Worm (Caenorhabditis elegans) whole organism, late embryonic: ENCODE measurements around the gene F01F1.15.
A peak's percentile ranks its signal among the peaks of the same experiment; 100 is the strongest.

Source experiments
- C08G9.2 ChIP-seq: sonication (generic microtip); optimal IDR thresholded peaks from 2 replicates; lab custom pipeline; 2016; ENCODE audit warnings: mild to moderate bottlenecking, missing genetic modification characterization, moderate library complexity, missing compliant biosample characterization
- C38D4.7 ChIP-seq: fragments of 200-800 bp; sonication (Bioruptor generic); optimal IDR thresholded peaks from 2 replicates; lab custom pipeline; 2018; ENCODE audit warnings: mild to moderate bottlenecking, missing genetic modification characterization, moderate library complexity, missing compliant biosample characterization
- Y22D7AL.16 ChIP-seq: sonication (generic microtip); optimal IDR thresholded peaks from 2 replicates; lab custom pipeline; 2016; ENCODE audit warnings: missing genetic modification characterization, missing compliant biosample characterization
- ahr-1 ChIP-seq: sonication (generic microtip); optimal IDR thresholded peaks from 2 replicates; lab custom pipeline; 2016; ENCODE audit warnings: missing genetic modification characterization, missing compliant biosample characterization
- ceh-14 ChIP-seq: sonication (generic microtip); optimal IDR thresholded peaks from 2 replicates; lab custom pipeline; 2016; ENCODE audit warnings: missing genotype, missing genetic modification characterization, missing compliant biosample characterization
- ceh-18 ChIP-seq: sonication (generic microtip); optimal IDR thresholded peaks from 2 replicates; lab custom pipeline; 2016; ENCODE audit warnings: missing genetic modification characterization, missing compliant biosample characterization
- ceh-19 ChIP-seq: fragments of 200-800 bp; sonication (Bioruptor generic); optimal IDR thresholded peaks from 2 replicates; lab custom pipeline; 2018; ENCODE audit warnings: mild to moderate bottlenecking, missing genetic modification characterization, missing compliant biosample characterization
- ceh-22 ChIP-seq: sonication (generic microtip); optimal IDR thresholded peaks from 2 replicates; lab custom pipeline; 2017; ENCODE audit warnings: missing biosample characterization, missing genetic modification characterization
- ceh-24 ChIP-seq: sonication (generic microtip); optimal IDR thresholded peaks from 2 replicates; lab custom pipeline; 2016; ENCODE audit warnings: mild to moderate bottlenecking, missing genetic modification characterization, missing compliant biosample characterization
- ceh-31 ChIP-seq: sonication (generic microtip); optimal IDR thresholded peaks from 2 replicates; lab custom pipeline; 2016; ENCODE audit warnings: missing genetic modification characterization, missing compliant biosample characterization
- ceh-48 ChIP-seq: sonication (generic microtip); optimal IDR thresholded peaks from 2 replicates; lab custom pipeline; 2016; ENCODE audit warnings: missing genetic modification characterization, inconsistent platforms, missing compliant biosample characterization
- ceh-6 ChIP-seq: fragments of 200-800 bp; sonication (Bioruptor generic); optimal IDR thresholded peaks from 2 replicates; lab custom pipeline; 2018; ENCODE audit warnings: mild to moderate bottlenecking, missing genetic modification characterization, missing compliant biosample characterization
- ceh-9 ChIP-seq: sonication (generic microtip); optimal IDR thresholded peaks from 2 replicates; lab custom pipeline; 2016; ENCODE audit warnings: mild to moderate bottlenecking, missing genetic modification characterization, inconsistent platforms, missing compliant biosample characterization
- dmd-4 ChIP-seq: sonication (generic microtip); optimal IDR thresholded peaks from 2 replicates; lab custom pipeline; 2016; ENCODE audit warnings: borderline replicate concordance, missing genetic modification characterization, missing compliant biosample characterization
- dve-1 ChIP-seq: sonication (generic microtip); optimal IDR thresholded peaks from 2 replicates; lab custom pipeline; 2017; ENCODE audit warnings: antibody characterized with exemption, mild to moderate bottlenecking, missing genetic modification characterization, missing compliant biosample characterization
- elt-2 ChIP-seq: sonication (generic microtip); optimal IDR thresholded peaks from 2 replicates; lab custom pipeline; 2016; ENCODE audit warnings: missing genetic modification reagents, missing genetic modification characterization, missing compliant biosample characterization
- elt-4 ChIP-seq: sonication (generic microtip); optimal IDR thresholded peaks from 2 replicates; lab custom pipeline; 2016; ENCODE audit warnings: missing genetic modification characterization, missing compliant biosample characterization
- ets-4 ChIP-seq: sonication (generic microtip); optimal IDR thresholded peaks from 2 replicates; lab custom pipeline; 2016; ENCODE audit warnings: missing genetic modification characterization, missing compliant biosample characterization
- eyg-1 ChIP-seq: sonication (generic microtip); optimal IDR thresholded peaks from 2 replicates; lab custom pipeline; 2016; ENCODE audit warnings: missing genotype, missing genetic modification characterization, missing compliant biosample characterization
- fax-1 ChIP-seq: sonication (generic microtip); optimal IDR thresholded peaks from 2 replicates; lab custom pipeline; 2016; ENCODE audit warnings: missing genotype, missing genetic modification characterization, missing compliant biosample characterization
- fkh-10 ChIP-seq: fragments of 150-350 bp; optimal IDR thresholded peaks from 2 replicates; lab custom pipeline; 2014; ENCODE audit warnings: missing biosample characterization, missing genetic modification reagents, missing genetic modification characterization
- fkh-6 ChIP-seq: sonication (generic microtip); optimal IDR thresholded peaks from 2 replicates; lab custom pipeline; 2016; ENCODE audit warnings: missing genetic modification characterization, missing compliant biosample characterization
- gmeb-2 ChIP-seq: sonication (generic microtip); optimal IDR thresholded peaks from 2 replicates; lab custom pipeline; 2016; ENCODE audit warnings: missing genetic modification characterization, inconsistent platforms, missing compliant biosample characterization
- hlh-30 ChIP-seq: sonication (generic microtip); optimal IDR thresholded peaks from 2 replicates; lab custom pipeline; 2017; ENCODE audit warnings: antibody characterized with exemption, missing genetic modification characterization, missing compliant biosample characterization; ENCODE audit not compliant: insufficient read depth
- hlh-8 ChIP-seq: sonication (generic microtip); optimal IDR thresholded peaks from 2 replicates; lab custom pipeline; 2016; ENCODE audit warnings: missing genotype, missing genetic modification characterization, missing compliant biosample characterization
- lim-6 ChIP-seq: sonication (generic microtip); optimal IDR thresholded peaks from 2 replicates; lab custom pipeline; 2016; ENCODE audit warnings: missing genetic modification characterization, missing compliant biosample characterization
- madf-2 ChIP-seq: sonication (generic microtip); optimal IDR thresholded peaks from 2 replicates; lab custom pipeline; 2017; ENCODE audit warnings: missing genetic modification characterization, missing compliant biosample characterization
- nfya-1 ChIP-seq: sonication (generic microtip); optimal IDR thresholded peaks from 2 replicates; lab custom pipeline; 2017; ENCODE audit warnings: missing genetic modification characterization, mild to moderate bottlenecking, missing compliant biosample characterization, antibody characterized with exemption, moderate library complexity
- nhr-232 ChIP-seq: sonication (generic microtip); optimal IDR thresholded peaks from 2 replicates; lab custom pipeline; 2016; ENCODE audit warnings: missing genetic modification characterization, missing compliant biosample characterization
- npax-4 ChIP-seq: sonication (generic microtip); optimal IDR thresholded peaks from 2 replicates; lab custom pipeline; 2016; ENCODE audit warnings: missing genetic modification characterization, missing compliant biosample characterization
- pat-9 ChIP-seq: fragments of 200-800 bp; sonication (Bioruptor generic); optimal IDR thresholded peaks from 2 replicates; lab custom pipeline; 2018; ENCODE audit warnings: mild to moderate bottlenecking, missing genetic modification characterization, moderate library complexity, missing compliant biosample characterization
- pax-1 ChIP-seq: fragments of 150-350 bp; optimal IDR thresholded peaks from 2 replicates; lab custom pipeline; 2014; ENCODE audit warnings: missing biosample characterization, missing genetic modification characterization
- pros-1 ChIP-seq: fragments of 150-350 bp; optimal IDR thresholded peaks from 2 replicates; lab custom pipeline; 2014; ENCODE audit warnings: missing biosample characterization, missing genetic modification reagents, missing genetic modification characterization
- ref-2 ChIP-seq: sonication (generic microtip); optimal IDR thresholded peaks from 2 replicates; lab custom pipeline; 2016; ENCODE audit warnings: missing genetic modification characterization, missing compliant biosample characterization
- rnt-1 ChIP-seq: sonication (generic microtip); optimal IDR thresholded peaks from 2 replicates; lab custom pipeline; 2016; ENCODE audit warnings: missing genetic modification characterization, missing compliant biosample characterization
- syd-9 ChIP-seq: sonication (generic microtip); optimal IDR thresholded peaks from 2 replicates; lab custom pipeline; 2016; ENCODE audit warnings: mild to moderate bottlenecking, missing genetic modification characterization, moderate library complexity, missing compliant biosample characterization
- ttx-3 ChIP-seq: sonication (generic microtip); optimal IDR thresholded peaks from 2 replicates; lab custom pipeline; 2016; ENCODE audit warnings: missing genetic modification reagents, missing genetic modification characterization, missing compliant biosample characterization
- unc-3 ChIP-seq, 2 experiments: fragments of 200-800 bp in 1 of 2; sonication (Bioruptor generic) in 1 of 2; sonication (generic microtip) in 1 of 2; conservative IDR thresholded peaks in 1 of 2; optimal IDR thresholded peaks in 1 of 2; 2 replicates each; pipeline versions ENCODE4 v1.3.6 to Lab custom; 2016 to 2022; ENCODE audit warnings: missing compliant biosample characterization in 2 of 2, missing genetic modification characterization in 2 of 2, missing genetic modification reagents in 1 of 2
- unc-86 ChIP-seq: sonication (generic microtip); optimal IDR thresholded peaks from 2 replicates; lab custom pipeline; 2016; ENCODE audit warnings: missing genetic modification characterization, missing compliant biosample characterization
- zip-5 ChIP-seq: sonication (generic microtip); optimal IDR thresholded peaks from 2 replicates; lab custom pipeline; 2016; ENCODE audit warnings: missing genetic modification characterization, missing compliant biosample characterization

Gene F01F1.15

DNA sequence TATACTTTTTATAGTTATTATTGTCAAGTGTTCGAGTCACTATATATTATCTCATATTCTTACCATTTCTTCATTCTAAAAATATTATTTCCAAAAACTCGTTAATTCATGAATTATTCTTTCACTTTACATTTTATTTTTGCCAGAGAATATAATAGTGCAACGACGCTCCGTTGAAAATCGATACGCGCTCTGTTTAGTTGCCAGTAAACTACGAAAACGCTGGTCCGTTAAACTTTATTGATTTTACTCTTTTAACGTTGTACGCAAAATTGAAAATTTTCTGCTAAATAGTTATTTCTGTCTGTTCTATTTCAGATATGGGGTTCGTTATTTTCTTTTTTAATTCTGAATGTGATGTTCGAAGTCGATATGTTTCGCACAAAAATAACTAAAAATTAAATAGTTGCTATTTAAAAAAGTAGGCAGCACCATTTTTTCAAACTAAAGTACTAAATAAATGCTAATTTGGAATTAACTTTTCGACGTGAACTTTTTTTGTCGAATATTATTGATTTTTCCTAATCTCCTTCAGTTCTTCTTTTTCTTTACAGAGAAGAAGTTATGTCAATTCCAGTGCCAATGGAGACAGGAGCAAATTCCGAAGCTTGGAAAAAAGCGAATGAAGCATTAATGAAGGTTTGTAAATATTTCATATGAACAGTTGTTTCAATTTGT, 10.1 kb upstream of the F01F1.15 start, which contains the start of gene hpo-10:
hpo-10 (plus strand) TSS at position 199 of the 678 bp plus-strand sequence.
- TF ChIP-seq ceh-14 (tag; lab: Kevin White, UChicago) (no peak), ceh-6 (GFP tag; lab: Kevin White, UChicago) (no peak), syd-9 (tag; lab: Kevin White, UChicago) (no peak), ref-2 (no peak), unc-3 (GFP tag; conservative IDR thresholded peaks at IDR 0.05; lab: Robert Waterston, UW) (no peak), unc-3 (tag; optimal IDR thresholded peaks at IDR 0.05; lab: Kevin White, UChicago) (no peak), pros-1 (no peak), Y22D7AL.16 (no peak), fkh-10 (GFP tag; lab: Kevin White, UChicago) (no peak), dmd-4 (tag; lab: Kevin White, UChicago) (no peak), ahr-1 (tag; lab: Kevin White, UChicago) (no peak), dve-1 (tag; lab: Kevin White, UChicago) (no peak), ets-4 (no peak), ceh-22 (no peak), fax-1 (no peak), ttx-3 (tag; lab: Kevin White, UChicago) (no peak), ceh-48 (tag; lab: Kevin White, UChicago) (peak; percentile 93), npax-4 (no peak), ceh-24 (no peak), nfya-1 (tag; lab: Kevin White, UChicago) (peak; percentile 18), unc-86 (no peak), pax-1 (tag; lab: Kevin White, UChicago) (no peak), ceh-31 (tag; lab: Kevin White, UChicago) (peak; percentile 13)

DNA sequence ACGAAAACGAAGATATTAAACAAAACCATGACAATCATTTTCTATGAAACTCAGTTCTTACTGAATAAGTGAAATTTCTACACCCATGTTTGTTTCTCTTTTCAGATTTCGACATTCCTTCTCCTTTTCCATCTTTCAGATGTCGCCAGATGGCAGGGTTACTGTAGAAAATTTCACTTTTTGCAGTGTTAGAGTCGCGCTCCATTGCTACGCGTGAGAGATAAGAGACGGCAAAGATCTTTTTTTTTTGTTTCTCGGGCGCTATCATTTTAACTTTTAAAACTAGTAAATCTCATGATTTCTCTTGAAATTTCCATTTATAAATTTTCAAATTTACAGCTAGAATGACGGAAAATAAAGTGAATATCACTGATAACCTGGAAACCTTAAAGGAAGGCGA, 8.9 kb upstream of the F01F1.15 start, which contains the start of the genes mig-21 and F01F1.2:
mig-21 (minus strand) TSS at position 166 of the 400 bp plus-strand sequence.
F01F1.2 (plus strand) TSS at position 340 of the 400 bp plus-strand sequence.
- TF ChIP-seq madf-2 (tag; lab: Kevin White, UChicago) (no peak), elt-4 (tag; lab: Kevin White, UChicago) (no peak), ceh-18 (tag; lab: Kevin White, UChicago) (no peak), ets-4 (no peak), Y22D7AL.16 (no peak), eyg-1 (tag; lab: Kevin White, UChicago) (no peak), ceh-22 (no peak), ceh-9 (tag; lab: Kevin White, UChicago) (no peak), ceh-14 (tag; lab: Kevin White, UChicago) (no peak), hlh-8 (tag; lab: Kevin White, UChicago) (no peak), hlh-30 (no peak), dmd-4 (tag; lab: Kevin White, UChicago) (no peak), ceh-6 (GFP tag; lab: Kevin White, UChicago) (no peak), ceh-31 (tag; lab: Kevin White, UChicago) (no peak), ref-2 (no peak)
- TF ChIP-seq, all 69 proteins: peak for 0

ce11 chrIII:5876867-5877641, 7.7 kb upstream of the F01F1.15 start:
- TF ChIP-seq C38D4.7 (no peak), elt-2 (tag; lab: Kevin White, UChicago) (peak; percentile 13)

DNA sequence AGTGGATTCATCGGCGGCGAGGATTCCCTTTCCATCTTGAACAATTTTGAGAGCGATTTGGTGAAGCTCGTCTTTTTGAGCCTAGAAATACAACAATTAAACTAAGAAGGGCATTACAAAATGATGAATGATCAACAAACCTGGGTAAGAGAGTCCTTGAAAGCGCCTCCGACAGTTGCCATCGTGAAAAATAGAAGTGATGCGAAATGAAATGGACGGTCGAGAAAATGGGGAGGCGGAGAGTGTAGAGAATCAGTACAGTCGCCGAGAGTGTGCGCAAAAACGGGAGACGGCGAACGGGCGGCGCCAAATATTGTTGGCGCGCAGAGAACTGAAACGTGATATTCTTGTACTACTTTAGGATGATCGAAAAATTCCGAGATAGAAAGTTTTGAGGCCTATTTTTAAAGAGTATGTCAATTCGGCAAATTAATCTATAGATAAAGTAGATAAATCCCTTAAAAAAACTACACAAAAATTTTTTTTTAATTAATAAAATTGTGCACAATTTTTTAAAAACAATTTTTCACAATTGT, 6.9 kb upstream of the F01F1.15 start, which contains the start of gene aldo-2:
aldo-2 (minus strand) TSS at position 486 of the 536 bp plus-strand sequence.
- TF ChIP-seq unc-86 (no peak), nhr-232 (tag; lab: Kevin White, UChicago) (no peak), pros-1 (no peak), rnt-1 (tag; lab: Kevin White, UChicago) (no peak), ref-2 (no peak), dmd-4 (tag; lab: Kevin White, UChicago) (no peak), C08G9.2 (tag; lab: Kevin White, UChicago) (no peak), lim-6 (no peak), ceh-22 (no peak), gmeb-2 (no peak), zip-5 (tag; lab: Kevin White, UChicago) (no peak), pat-9 (no peak), ceh-19 (GFP tag; lab: Kevin White, UChicago) (no peak), madf-2 (tag; lab: Kevin White, UChicago) (no peak), fkh-6 (tag; lab: Kevin White, UChicago) (no peak)
